Worm (Caenorhabditis elegans): ENCODE data around the gene E02H9.3.
"Not testable (repeated sequence)": the region's sequence is repeated elsewhere in the genome, so short reads cannot be mapped to it uniquely, and the experiment has no call there.

DNA sequence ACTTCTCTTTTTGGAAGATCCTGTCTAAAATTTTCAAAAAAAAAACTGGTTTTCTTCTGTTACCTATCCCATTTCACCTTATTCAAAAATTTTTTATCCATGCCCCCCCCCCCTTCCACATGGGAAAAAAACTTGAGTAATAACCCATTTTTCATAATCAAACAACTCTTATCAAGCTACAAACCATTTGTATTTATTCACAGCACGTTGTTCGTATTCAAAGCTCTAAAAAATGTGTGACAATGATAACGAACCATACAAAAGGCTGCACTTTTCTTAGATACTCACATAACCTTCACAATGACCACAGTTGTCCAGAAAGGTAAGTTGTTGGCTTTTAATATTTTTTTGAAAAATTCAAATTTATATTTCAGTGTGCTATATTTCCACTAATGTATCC lies 23.0 kb upstream of the E02H9.3 start, which contains the start of gene E02H9.6:
- TF ChIP-seq nhr-237 (tag; optimal IDR thresholded peaks at IDR 0.05); pha-4 (GFP tag; IDR thresholded peaks at IDR 0.05); pha-4 (tag; optimal IDR thresholded peaks at IDR 0.05); zip-11 (GFP tag; IDR thresholded peaks at IDR 0.05); unc-62 (GFP tag; optimal IDR thresholded peaks at IDR 0.05 in 1 of 2); unc-62 (tag; optimal IDR thresholded peaks at IDR 0.05); mxl-3 (GFP tag; optimal IDR thresholded peaks at IDR 0.05); mdl-1 (tag; optimal IDR thresholded peaks at IDR 0.05); ceh-28 (tag; optimal IDR thresholded peaks at IDR 0.05); dpl-1 (GFP tag; optimal IDR thresholded peaks at IDR 0.05); hlh-30 (tag; optimal IDR thresholded peaks at IDR 0.05; ENCODE audit: insufficient read depth); pqm-1 (tag; optimal IDR thresholded peaks at IDR 0.05); dmd-8 (GFP tag; IDR thresholded peaks at IDR 0.05); F49E8.2 (tag; optimal IDR thresholded peaks at IDR 0.05; ENCODE audit: borderline replicate concordance); nhr-10 (tag; optimal IDR thresholded peaks at IDR 0.05): not testable (repeated sequence)

Measured in whole organism, L4 larva.